Fruit fly (Drosophila melanogaster) whole organism, embryonic: ENCODE measurements around the gene Rbp.

Source experiments
- BEAF-32 ChIP-seq: fragments of 200-800 bp; sonication (Bioruptor generic); optimal IDR thresholded peaks from 3 replicates; lab custom pipeline; 2017; ENCODE audit warnings: missing biosample characterization, missing genetic modification characterization, mild to moderate bottlenecking, moderate library complexity, missing genetic modification reagents
- CG16779 ChIP-seq: fragments of 200-800 bp; sonication (Bioruptor generic); IDR thresholded peaks from 2 replicates; pipeline ENCODE4 v1.3.6; 2022; ENCODE audit warnings: missing biosample characterization, missing genetic modification characterization
- CG4707 ChIP-seq: fragments of 200-800 bp; sonication (Bioruptor generic); optimal IDR thresholded peaks from 2 replicates; lab custom pipeline; 2018; ENCODE audit warnings: missing biosample characterization, mild to moderate bottlenecking, missing genetic modification characterization, moderate library complexity
- CG5245 ChIP-seq: fragments of 200-800 bp; sonication (Bioruptor generic); optimal IDR thresholded peaks from 3 replicates; lab custom pipeline; 2016; ENCODE audit warnings: missing biosample characterization, missing genetic modification characterization
- CG6683 ChIP-seq: fragments of 200-800 bp; sonication (Bioruptor generic); optimal IDR thresholded peaks from 2 replicates; lab custom pipeline; 2017; ENCODE audit warnings: missing biosample characterization, mild to moderate bottlenecking, missing genetic modification characterization, missing genetic modification reagents
- NC2β ChIP-seq: fragments of 200-800 bp; sonication (Bioruptor generic); optimal IDR thresholded peaks from 2 replicates; lab custom pipeline; 2016; ENCODE audit warnings: missing biosample characterization, missing genetic modification characterization
- Oli ChIP-seq: fragments of 200-800 bp; sonication (Bioruptor generic); optimal IDR thresholded peaks from 2 replicates; lab custom pipeline; 2018; ENCODE audit warnings: missing biosample characterization, mild to moderate bottlenecking, missing genetic modification characterization, moderate library complexity
- ash1 ChIP-seq: fragments of 200-800 bp; sonication (Bioruptor generic); optimal IDR thresholded peaks from 2 replicates; lab custom pipeline; 2018; ENCODE audit warnings: missing biosample characterization, mild to moderate bottlenecking, missing genetic modification characterization
- kay ChIP-seq: fragments of 200-800 bp; sonication (Bioruptor generic); optimal IDR thresholded peaks from 2 replicates; lab custom pipeline; 2016; ENCODE audit warnings: missing biosample characterization, missing genetic modification characterization
- mld ChIP-seq: fragments of 200-800 bp; sonication (Bioruptor generic); IDR thresholded peaks from 3 replicates; pipeline ENCODE4 v1.3.6; 2022; ENCODE audit warnings: missing biosample characterization, missing genetic modification characterization; ENCODE audit not compliant: partially characterized antibody
- tio ChIP-seq: fragments of 200-800 bp; sonication (Bioruptor generic); optimal IDR thresholded peaks from 2 replicates; lab custom pipeline; 2017; ENCODE audit warnings: missing biosample characterization, missing genetic modification characterization, inconsistent platforms

dm6 chr3R:15345198-15346017 is 29.0 kb upstream of the Rbp start:
- TF ChIP-seq CG16779 (no peak), CG5245 (GFP tag; lab: Kevin White, UChicago) (no peak), Oli (tag; lab: Kevin White, UChicago) (no peak), NC2β (no peak), kay (GFP tag; lab: Kevin White, UChicago) (no peak), mld (GFP tag; lab: Robert Waterston, UW) (no peak), tio (GFP tag; lab: Kevin White, UChicago) (no peak), ash1 (no peak), BEAF-32 (GFP tag; lab: Kevin White, UChicago) (no peak), CG6683 (GFP tag; lab: Kevin White, UChicago) (no peak), CG4707 (GFP tag; lab: Kevin White, UChicago) (no peak)
